Fruit fly (Drosophila melanogaster) whole organism, adult: ENCODE data around the gene cnc.

Experiments
- Mnt ChIP-seq: fragments of 200-800 bp; sonication (Bioruptor generic); optimal IDR thresholded peaks from 2 replicates; lab custom pipeline; 2016; ENCODE audit warnings: missing biosample characterization, mild to moderate bottlenecking, missing genetic modification characterization
- kay ChIP-seq: fragments of 200-800 bp; sonication (Bioruptor generic); peaks from one replicate; lab custom pipeline; 2016; ENCODE audit warnings: missing biosample characterization, missing genetic modification characterization, borderline replicate concordance
- ovo ChIP-seq: fragments of 200-800 bp; sonication (Bioruptor generic); optimal IDR thresholded peaks from 2 replicates; lab custom pipeline; 2016; ENCODE audit warnings: missing biosample characterization, missing genetic modification characterization

DNA sequence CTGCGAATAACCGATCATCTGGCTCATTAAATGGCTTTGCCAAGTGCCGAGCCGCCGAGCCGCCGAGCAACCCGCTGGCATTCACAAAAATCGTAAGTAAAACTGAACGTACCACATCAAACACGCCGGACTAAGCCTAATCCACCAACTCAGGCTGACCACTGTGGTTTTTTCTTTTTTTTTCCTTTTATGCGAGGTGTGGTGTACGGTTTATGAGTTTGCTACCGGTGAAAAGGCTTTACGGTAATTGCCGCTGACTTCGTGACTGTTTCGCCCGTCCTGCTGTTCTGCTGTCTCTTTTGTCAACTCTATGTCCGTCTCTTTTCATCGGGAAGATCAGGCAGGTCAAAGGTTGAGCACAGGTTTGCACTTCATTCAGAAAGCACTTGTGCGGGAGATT is 30.8 kb downstream of the cnc start:
- no peak for TF ChIP-seq ovo (GFP tag; lab: Kevin White, UChicago)
- no peak for TF ChIP-seq kay (GFP tag; lab: Kevin White, UChicago)
- no peak for TF ChIP-seq Mnt (GFP tag; lab: Kevin White, UChicago)
